Worm (Caenorhabditis elegans): ENCODE measurements around the gene lido-9.

- TF ChIP-seq ZK546.5 (tag; optimal IDR thresholded peaks at IDR 0.05), result no peak
- no peak for TF ChIP-seq elt-3 (tag; optimal IDR thresholded peaks at IDR 0.05)
- TF ChIP-seq mml-1 (tag; optimal IDR thresholded peaks at IDR 0.05), result no peak
- no peak for TF ChIP-seq mdl-1 (tag; optimal IDR thresholded peaks at IDR 0.05)
- no peak for TF ChIP-seq nhr-12 (tag; optimal IDR thresholded peaks at IDR 0.05)
- TF ChIP-seq ztf-11 (tag; optimal IDR thresholded peaks at IDR 0.05), result no peak
- TF ChIP-seq nhr-11 (tag; optimal IDR thresholded peaks at IDR 0.05), result no peak
- TF ChIP-seq pha-4 (tag; optimal IDR thresholded peaks at IDR 0.05), result no peak
- no peak for TF ChIP-seq nhr-77 (tag; optimal IDR thresholded peaks at IDR 0.05)
- no peak for TF ChIP-seq fkh-10 (GFP tag; optimal IDR thresholded peaks at IDR 0.05)
These were observed 24.1 kb downstream of the lido-9 start for ce11 chrII:3024655-3025054.

Measured in whole organism, L3 larva.